Fruit fly (Drosophila melanogaster): ENCODE data around the gene CG32591.

The CG32591 gene

DNA sequence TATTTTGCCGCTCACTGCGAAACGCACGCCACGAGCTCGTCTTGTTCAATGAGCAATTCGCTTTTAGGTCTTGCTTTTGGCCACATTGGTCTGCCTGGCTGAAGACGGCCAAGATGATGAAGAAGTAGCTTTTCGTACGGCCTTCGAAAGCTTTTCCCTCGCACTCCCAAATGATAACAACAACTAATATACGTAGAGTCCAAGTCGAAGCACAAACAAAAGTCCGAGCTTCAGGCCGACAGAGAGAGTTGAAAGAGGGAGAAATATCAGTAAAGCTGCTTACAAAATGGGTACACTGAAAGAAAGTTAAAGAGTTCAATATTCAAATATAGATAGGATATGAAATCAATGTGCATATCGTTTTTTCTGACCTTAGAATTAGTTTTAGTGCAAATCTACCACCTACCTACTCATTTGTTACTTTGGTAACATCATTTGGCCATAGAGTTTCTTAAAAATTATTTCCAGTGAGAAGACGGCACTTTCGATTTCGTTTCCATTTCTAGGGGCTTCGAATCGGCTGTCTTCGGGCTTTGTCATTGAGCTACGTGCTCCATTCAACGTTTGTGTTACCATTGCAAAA is 46.1 kb downstream of the CG32591 start, which contains the start of the genes CG45064 and CG45065 (continued):
- TF ChIP-seq prd (optimal IDR thresholded peaks at IDR 0.05): no peak
- TF ChIP-seq prd (GFP tag; IDR thresholded peaks at IDR 0.05): peak; percentile 84
- TF ChIP-seq wor (GFP tag; IDR thresholded peaks at IDR 0.05): peak; percentile 86
- peak; percentile 80 for TF ChIP-seq CG2875 (GFP tag; optimal IDR thresholded peaks at IDR 0.05)
- no peak for TF ChIP-seq lbe (GFP tag; optimal IDR thresholded peaks at IDR 0.05)
- TF ChIP-seq ewg (GFP tag; optimal IDR thresholded peaks at IDR 0.05): peak; percentile 83
- peak; percentile 45; the same call in 1 of the 2 replicates for TF ChIP-seq E2f2 (GFP tag; IDR thresholded peaks at IDR 0.05)
- no peak for TF ChIP-seq unc-4 (GFP tag; IDR thresholded peaks at IDR 0.05; ENCODE audit: partially characterized antibody)
- peak; percentile 36 for TF ChIP-seq CG4328 (GFP tag; optimal IDR thresholded peaks at IDR 0.05)
- TF ChIP-seq CG13424 (tag; optimal IDR thresholded peaks at IDR 0.05): peak; percentile 88
- no peak for TF ChIP-seq zen (tag; optimal IDR thresholded peaks at IDR 0.05)
- no peak for TF ChIP-seq Dfd (GFP tag; optimal IDR thresholded peaks at IDR 0.05)
- TF ChIP-seq zen2 (GFP tag; IDR thresholded peaks at IDR 0.05; ENCODE audit: partially characterized antibody): no peak
- peak; percentile 69 for TF ChIP-seq scrt (GFP tag; optimal IDR thresholded peaks at IDR 0.05)
- TF ChIP-seq CG6254 (GFP tag; optimal IDR thresholded peaks at IDR 0.05): peak; percentile 80
- peak; percentile 66 for TF ChIP-seq BtbVII (GFP tag; optimal IDR thresholded peaks at IDR 0.05)
- TF ChIP-seq Chrac-16 (GFP tag; optimal IDR thresholded peaks at IDR 0.05): peak; percentile 64
- peak; percentile 32 for TF ChIP-seq CG18011 (GFP tag; optimal IDR thresholded peaks at IDR 0.05)
- peak; percentile 16 for TF ChIP-seq trh (GFP tag; optimal IDR thresholded peaks at IDR 0.05)
- no peak for TF ChIP-seq CG16813 (GFP tag; IDR thresholded peaks at IDR 0.05; ENCODE audit: partially characterized antibody)
- TF ChIP-seq Hmr (GFP tag; optimal IDR thresholded peaks at IDR 0.05): peak; percentile 65
- TF ChIP-seq gem (tag; optimal IDR thresholded peaks at IDR 0.05): peak; percentile 91
- TF ChIP-seq mirr (GFP tag; optimal IDR thresholded peaks at IDR 0.05): no peak
- peak; percentile 76 for TF ChIP-seq Hr3 (GFP tag; optimal IDR thresholded peaks at IDR 0.05)
- TF ChIP-seq Dbx (GFP tag; IDR thresholded peaks at IDR 0.05): peak; percentile 56; the same call in 2 of the 3 replicates
- peak; percentile 10 for TF ChIP-seq abd-A (tag; optimal IDR thresholded peaks at IDR 0.05)
- TF ChIP-seq Oli (tag; optimal IDR thresholded peaks at IDR 0.05): peak; percentile 91
- peak; percentile 81 for TF ChIP-seq gce (GFP tag; IDR thresholded peaks at IDR 0.05)
- peak; percentile 76 for TF ChIP-seq cato (GFP tag; optimal IDR thresholded peaks at IDR 0.05; ENCODE audit: borderline replicate concordance)
- TF ChIP-seq CG9876 (GFP tag; optimal IDR thresholded peaks at IDR 0.05): peak; percentile 45
- peak in 1 of 2 experiments; percentile 95 for TF ChIP-seq eve (GFP tag; optimal IDR thresholded peaks at IDR 0.05)
- TF ChIP-seq CG18262 (tag; optimal IDR thresholded peaks at IDR 0.05): peak; percentile 87
- no peak for TF ChIP-seq Trl (optimal IDR thresholded peaks at IDR 0.05)
- peak; percentile 79 for TF ChIP-seq Trl (GFP tag; optimal IDR thresholded peaks at IDR 0.05)
- peak; percentile 84 for TF ChIP-seq Ssrp (tag; optimal IDR thresholded peaks at IDR 0.05)
- peak; percentile 58 for TF ChIP-seq CG15011 (GFP tag; optimal IDR thresholded peaks at IDR 0.05)
- peak; percentile 81 for TF ChIP-seq CG18599 (GFP tag; optimal IDR thresholded peaks at IDR 0.05)
- peak; percentile 59; the same call in 1 of the 2 replicates for TF ChIP-seq Gsc (GFP tag; IDR thresholded peaks at IDR 0.05)
- TF ChIP-seq pnt (GFP tag; optimal IDR thresholded peaks at IDR 0.05): peak; percentile 85
- peak; percentile 69 for TF ChIP-seq CG10462 (GFP tag; optimal IDR thresholded peaks at IDR 0.05)
- peak; percentile 62 for TF ChIP-seq CG14014 (GFP tag; IDR thresholded peaks at IDR 0.05)
- peak; percentile 74 for TF ChIP-seq kni (GFP tag; optimal IDR thresholded peaks at IDR 0.05)
- TF ChIP-seq Atf3 (GFP tag; optimal IDR thresholded peaks at IDR 0.05): peak; percentile 67
- no peak for TF ChIP-seq CG9215 (GFP tag; IDR thresholded peaks at IDR 0.05)
- TF ChIP-seq CG11723 (GFP tag; optimal IDR thresholded peaks at IDR 0.05): peak; percentile 78
- TF ChIP-seq hb (GFP tag; IDR thresholded peaks at IDR 0.05; ENCODE audit: partially characterized antibody): no peak
- no peak for TF ChIP-seq ato (GFP tag; IDR thresholded peaks at IDR 0.05; ENCODE audit: partially characterized antibody)
- TF ChIP-seq CG12744 (GFP tag; optimal IDR thresholded peaks at IDR 0.05): peak; percentile 54
- peak; percentile 20 for TF ChIP-seq CG17186 (GFP tag; optimal IDR thresholded peaks at IDR 0.05)
